Worm (Caenorhabditis elegans): Measurements from ENCODE around the gene M03A8.3.

ce11 chrX:6850412-6850811, 50.6 kb downstream of the M03A8.3 start:
- TF ChIP-seq him-1 (tag; optimal IDR thresholded peaks at IDR 0.05) (no peak), W03F9.2 (tag; optimal IDR thresholded peaks at IDR 0.05) (no peak)

Measured in whole organism, L4/young adult.